Fruit fly (Drosophila melanogaster) whole organism, embryonic: Measurements from ENCODE around the gene CG15249.

Experiments used
- Aef1 ChIP-seq: fragments of 200-800 bp; sonication (Bioruptor generic); IDR thresholded peaks from 3 replicates; pipeline ENCODE4 v1.3.6; 2022; ENCODE audit warnings: missing biosample characterization, missing genetic modification characterization
- Antp ChIP-seq: fragments of 200-800 bp; sonication (Bioruptor generic); optimal IDR thresholded peaks from 3 replicates; lab custom pipeline; 2016; ENCODE audit warnings: missing biosample characterization, missing genetic modification characterization
- Atf6 ChIP-seq: fragments of 200-800 bp; sonication (Bioruptor generic); IDR thresholded peaks from 2 replicates; pipeline ENCODE4 v1.3.6; 2022; ENCODE audit warnings: missing biosample characterization, missing genetic modification characterization
- CG11504 ChIP-seq: fragments of 200-800 bp; sonication (Bioruptor generic); optimal IDR thresholded peaks from 3 replicates; lab custom pipeline; 2019; ENCODE audit warnings: missing biosample characterization, mild to moderate bottlenecking, missing genetic modification characterization, moderate library complexity
- CG12071 ChIP-seq: fragments of 200-800 bp; sonication (Bioruptor generic); optimal IDR thresholded peaks from 3 replicates; lab custom pipeline; 2018; ENCODE audit warnings: missing biosample characterization, mild to moderate bottlenecking, missing genetic modification characterization
- CG12769 ChIP-seq: fragments of 200-800 bp; sonication (Bioruptor generic); optimal IDR thresholded peaks from 2 replicates; lab custom pipeline; 2019; ENCODE audit warnings: missing biosample characterization, mild to moderate bottlenecking, missing genetic modification characterization, moderate library complexity
- CG1602 ChIP-seq: fragments of 200-800 bp; sonication (Bioruptor generic); optimal IDR thresholded peaks from 3 replicates; lab custom pipeline; 2016; ENCODE audit warnings: missing biosample characterization, missing genetic modification characterization
- CG17361 ChIP-seq: fragments of 200-800 bp; sonication (Bioruptor generic); IDR thresholded peaks from 3 replicates; pipeline ENCODE4 v1.3.6; 2022; ENCODE audit warnings: missing biosample characterization, missing genetic modification characterization
- CG17385 ChIP-seq: fragments of 200-800 bp; sonication (Bioruptor generic); optimal IDR thresholded peaks from 3 replicates; lab custom pipeline; 2018; ENCODE audit warnings: missing biosample characterization, mild to moderate bottlenecking, missing genetic modification characterization
- CG17802 ChIP-seq: fragments of 200-800 bp; sonication (Bioruptor generic); optimal IDR thresholded peaks from 2 replicates; lab custom pipeline; 2018; ENCODE audit warnings: missing biosample characterization, mild to moderate bottlenecking, missing genetic modification characterization, moderate library complexity
- CG18476 ChIP-seq: fragments of 200-800 bp; sonication (Bioruptor generic); optimal IDR thresholded peaks from 2 replicates; lab custom pipeline; 2016; ENCODE audit warnings: missing biosample characterization, mild to moderate bottlenecking, missing genetic modification characterization
- CG2875 ChIP-seq: fragments of 200-800 bp; sonication (Bioruptor generic); optimal IDR thresholded peaks from 2 replicates; lab custom pipeline; 2017; ENCODE audit warnings: missing biosample characterization, mild to moderate bottlenecking, missing genetic modification characterization, missing genetic modification reagents
- CG3065 ChIP-seq: fragments of 200-800 bp; sonication (Bioruptor generic); optimal IDR thresholded peaks from 2 replicates; lab custom pipeline; 2016; ENCODE audit warnings: missing biosample characterization, missing genetic modification characterization
- CG4707 ChIP-seq: fragments of 200-800 bp; sonication (Bioruptor generic); optimal IDR thresholded peaks from 2 replicates; lab custom pipeline; 2018; ENCODE audit warnings: missing biosample characterization, mild to moderate bottlenecking, missing genetic modification characterization, moderate library complexity
- CG6272 ChIP-seq: fragments of 200-800 bp; sonication (Bioruptor generic); IDR thresholded peaks from 2 replicates; pipeline ENCODE4 v1.3.6; 2022; ENCODE audit warnings: missing biosample characterization, missing genetic modification characterization
- CG8290 ChIP-seq, 3 experiments: fragments of 200-800 bp; sonication (Bioruptor generic); optimal IDR thresholded peaks; 2 replicates each; lab custom pipeline; 2016 to 2019; ENCODE audit warnings: missing biosample characterization in 3 of 3, missing genetic modification characterization in 3 of 3, mild to moderate bottlenecking in 2 of 3, moderate library complexity in 1 of 3
- CG9876 ChIP-seq: fragments of 200-800 bp; sonication (Bioruptor generic); optimal IDR thresholded peaks from 2 replicates; lab custom pipeline; 2016; ENCODE audit warnings: missing biosample characterization, missing genetic modification characterization
- CkIIα-i1 ChIP-seq: fragments of 200-800 bp; sonication (Bioruptor generic); IDR thresholded peaks from 2 replicates; pipeline ENCODE4 v1.3.6; 2022; ENCODE audit warnings: missing biosample characterization, missing genetic modification characterization
- D19A ChIP-seq: fragments of 200-800 bp; optimal IDR thresholded peaks from 3 replicates; lab custom pipeline; 2019; ENCODE audit warnings: missing biosample characterization, mild to moderate bottlenecking, missing genetic modification characterization, moderate library complexity
- Deaf1 ChIP-seq: fragments of 200-800 bp; optimal IDR thresholded peaks from 3 replicates; lab custom pipeline; 2019; ENCODE audit warnings: missing biosample characterization, mild to moderate bottlenecking, missing genetic modification characterization, moderate library complexity
- Ets97D ChIP-seq: fragments of 200-800 bp; sonication (Bioruptor generic); optimal IDR thresholded peaks from 3 replicates; lab custom pipeline; 2016; ENCODE audit warnings: missing biosample characterization, missing genetic modification characterization
- Fer2 ChIP-seq: fragments of 200-800 bp; sonication (Bioruptor generic); optimal IDR thresholded peaks from 2 replicates; lab custom pipeline; 2018; ENCODE audit warnings: missing biosample characterization, mild to moderate bottlenecking, missing genetic modification characterization, moderate library complexity
- GATAe ChIP-seq: fragments of 200-800 bp; sonication (Bioruptor generic); conservative IDR thresholded peaks from 2 replicates; pipeline ENCODE4 v1.3.6; 2022; ENCODE audit warnings: missing biosample characterization, missing genetic modification characterization
- Jarid2 ChIP-seq: fragments of 200-800 bp; sonication (Bioruptor generic); optimal IDR thresholded peaks from 3 replicates; lab custom pipeline; 2017; ENCODE audit warnings: mild to moderate bottlenecking, missing biosample characterization, missing genetic modification reagents, missing genetic modification characterization
- Meics ChIP-seq: fragments of 200-800 bp; sonication (Bioruptor generic); optimal IDR thresholded peaks from 2 replicates; lab custom pipeline; 2017; ENCODE audit warnings: missing biosample characterization, mild to moderate bottlenecking, missing genetic modification characterization
- Myb ChIP-seq: fragments of 200-800 bp; sonication (Bioruptor generic); optimal IDR thresholded peaks from 2 replicates; lab custom pipeline; 2016; ENCODE audit warnings: missing biosample characterization, missing genetic modification characterization
- Nf-YB ChIP-seq: fragments of 200-800 bp; sonication (Bioruptor generic); optimal IDR thresholded peaks from 3 replicates; lab custom pipeline; 2019; ENCODE audit warnings: missing biosample characterization, mild to moderate bottlenecking, missing genetic modification characterization, moderate library complexity
- Side ChIP-seq: fragments of 200-800 bp; sonication (Bioruptor generic); optimal IDR thresholded peaks from 2 replicates; lab custom pipeline; 2016; ENCODE audit warnings: missing biosample characterization, missing genetic modification characterization
- TFAM ChIP-seq: fragments of 200-800 bp; sonication (Bioruptor generic); optimal IDR thresholded peaks from 2 replicates; lab custom pipeline; 2017; ENCODE audit warnings: missing biosample characterization, missing genetic modification characterization, inconsistent platforms
- al ChIP-seq: fragments of 200-800 bp; sonication (Bioruptor generic); IDR thresholded peaks from 2 replicates; pipeline ENCODE4 v1.3.6; 2022; ENCODE audit warnings: missing biosample characterization, missing genetic modification characterization
- az2 ChIP-seq: fragments of 200-800 bp; sonication (Bioruptor generic); optimal IDR thresholded peaks from 3 replicates; lab custom pipeline; 2016; ENCODE audit warnings: missing biosample characterization, missing genetic modification characterization
- croc ChIP-seq: fragments of 200-800 bp; sonication (Bioruptor generic); conservative IDR thresholded peaks from 3 replicates; pipeline ENCODE4 v1.3.6; 2022; ENCODE audit warnings: missing biosample characterization, missing genetic modification characterization
- dan ChIP-seq: fragments of 200-800 bp; sonication (Bioruptor generic); IDR thresholded peaks from 2 replicates; pipeline ENCODE4 v1.3.6; 2022; ENCODE audit warnings: missing biosample characterization, missing genetic modification characterization
- dpn ChIP-seq, 2 experiments: fragments of 200-800 bp; sonication (Bioruptor generic); optimal IDR thresholded peaks; 3 replicates each; lab custom pipeline; 2016; ENCODE audit warnings: missing biosample characterization in 2 of 2, missing genetic modification characterization in 2 of 2
- ewg ChIP-seq: fragments of 200-800 bp; sonication (Bioruptor generic); optimal IDR thresholded peaks from 3 replicates; lab custom pipeline; 2017; ENCODE audit warnings: mild to moderate bottlenecking, missing biosample characterization, missing genetic modification reagents, missing genetic modification characterization
- exex ChIP-seq: fragments of 200-800 bp; sonication (Bioruptor generic); optimal IDR thresholded peaks from 4 replicates; lab custom pipeline; 2018; ENCODE audit warnings: missing biosample characterization, mild to moderate bottlenecking, missing genetic modification characterization, moderate library complexity
- fd96Cb ChIP-seq: fragments of 200-800 bp; sonication (Bioruptor generic); optimal IDR thresholded peaks from 2 replicates; lab custom pipeline; 2018; ENCODE audit warnings: missing biosample characterization, mild to moderate bottlenecking, missing genetic modification characterization, moderate library complexity
- h ChIP-seq: fragments of >200 bp; optimal IDR thresholded peaks from 2 replicates; lab custom pipeline; 2017
- hbn ChIP-seq: fragments of 200-800 bp; sonication (Bioruptor generic); IDR thresholded peaks from 2 replicates; pipeline ENCODE4 v1.3.6; 2022; ENCODE audit warnings: missing biosample characterization, missing genetic modification characterization; ENCODE audit not compliant: partially characterized antibody
- kah ChIP-seq: fragments of 200-800 bp; sonication (Bioruptor generic); optimal IDR thresholded peaks from 2 replicates; lab custom pipeline; 2018; ENCODE audit warnings: missing biosample characterization, mild to moderate bottlenecking, missing genetic modification characterization
- mirr ChIP-seq: fragments of 200-800 bp; sonication (Bioruptor generic); optimal IDR thresholded peaks from 3 replicates; lab custom pipeline; 2018; ENCODE audit warnings: missing biosample characterization, mild to moderate bottlenecking, missing genetic modification characterization
- pum ChIP-seq: fragments of 200-800 bp; sonication (Bioruptor generic); optimal IDR thresholded peaks from 2 replicates; lab custom pipeline; 2016; ENCODE audit warnings: missing biosample characterization, missing genetic modification characterization
- sd ChIP-seq: fragments of 200-800 bp; sonication (Bioruptor generic); optimal IDR thresholded peaks from 3 replicates; lab custom pipeline; 2018; ENCODE audit warnings: missing biosample characterization, mild to moderate bottlenecking, missing genetic modification characterization, moderate library complexity
- slp2 ChIP-seq: fragments of 200-800 bp; sonication (Bioruptor generic); optimal IDR thresholded peaks from 2 replicates; lab custom pipeline; 2016; ENCODE audit warnings: missing biosample characterization, missing genetic modification characterization
- ssp ChIP-seq: fragments of 200-800 bp; sonication (Bioruptor generic); IDR thresholded peaks from 2 replicates; pipeline ENCODE4 v1.3.6; 2022; ENCODE audit warnings: missing biosample characterization, missing genetic modification characterization
- sug ChIP-seq: fragments of 200-800 bp; optimal IDR thresholded peaks from 2 replicates; lab custom pipeline; 2019; ENCODE audit warnings: missing biosample characterization, mild to moderate bottlenecking, missing genetic modification characterization, moderate library complexity
- tio ChIP-seq: fragments of 200-800 bp; sonication (Bioruptor generic); optimal IDR thresholded peaks from 2 replicates; lab custom pipeline; 2017; ENCODE audit warnings: missing biosample characterization, missing genetic modification characterization, inconsistent platforms
- ttk ChIP-seq: fragments of 200-800 bp; sonication (Bioruptor generic); IDR thresholded peaks from 2 replicates; pipeline ENCODE4 v2.1.2; 2022; ENCODE audit warnings: missing biosample characterization, missing genetic modification characterization
- vnd ChIP-seq: fragments of 200-800 bp; sonication (Bioruptor generic); IDR thresholded peaks from 3 replicates; pipeline ENCODE4 v1.3.6; 2022; ENCODE audit warnings: missing biosample characterization, missing genetic modification characterization; ENCODE audit not compliant: partially characterized antibody
- z ChIP-seq: fragments of 200-800 bp; sonication (Bioruptor generic); IDR thresholded peaks from 3 replicates; pipeline ENCODE4 v1.3.6; 2022; ENCODE audit warnings: missing biosample characterization, missing genetic modification characterization

The CG15249 gene

DNA sequence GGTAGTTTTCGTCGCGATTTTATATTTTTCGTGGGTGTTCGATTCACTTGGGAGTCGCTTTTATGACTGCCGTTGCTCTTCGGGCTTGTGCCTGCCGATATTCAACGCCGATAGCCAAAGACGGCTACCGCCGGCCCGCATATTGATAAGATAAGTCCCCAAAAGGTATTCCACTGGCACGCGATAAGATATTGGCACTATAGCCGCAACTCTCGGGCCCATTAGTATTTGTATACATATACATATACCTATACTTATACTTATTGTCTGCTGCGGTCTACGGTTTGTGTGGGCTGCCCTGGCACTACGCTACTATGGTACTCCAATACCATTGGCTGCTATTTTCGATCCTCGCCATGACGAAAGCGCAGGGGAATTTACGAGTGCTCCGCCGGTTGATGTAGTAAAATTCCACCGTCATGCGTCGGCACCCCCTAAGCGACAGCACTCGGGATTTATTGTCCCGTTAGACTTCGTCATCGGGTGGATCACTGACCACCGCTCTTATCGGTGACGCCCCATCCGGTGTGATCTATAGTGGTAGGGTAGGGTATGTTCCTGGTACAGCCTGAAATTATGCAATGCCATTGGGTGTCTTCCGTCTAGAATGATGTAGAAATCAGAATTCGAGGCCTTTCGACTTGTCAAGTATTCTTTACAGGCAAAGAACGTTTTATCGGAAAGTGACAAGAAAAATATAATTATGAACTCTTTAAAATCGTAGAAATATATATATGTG lies 30.7 kb downstream of the CG15249 start, which contains the start of gene CG45060 (continued):
- no peak for TF ChIP-seq slp2
- no peak for TF ChIP-seq vnd (GFP tag; lab: Robert Waterston, UW)
- TF ChIP-seq CG9876 (GFP tag; lab: Kevin White, UChicago), result no peak
- no peak for TF ChIP-seq CG17802 (tag; lab: Kevin White, UChicago)
- no peak for TF ChIP-seq TFAM (GFP tag; lab: Kevin White, UChicago)
- TF ChIP-seq sug (tag; lab: Kevin White, UChicago), result peak; percentile 95
- peak; percentile 47 for TF ChIP-seq D19A (tag; lab: Kevin White, UChicago)
- TF ChIP-seq ssp (GFP tag; lab: Robert Waterston, UW), result no peak
- no peak for TF ChIP-seq hbn (GFP tag; lab: Robert Waterston, UW)
- peak; percentile 99 for TF ChIP-seq sd (tag; lab: Kevin White, UChicago)
- no peak for TF ChIP-seq Atf6 (GFP tag; lab: Robert Waterston, UW)
- TF ChIP-seq Fer2, result no peak
- peak; percentile 85 for TF ChIP-seq Deaf1 (tag; lab: Kevin White, UChicago)
- TF ChIP-seq dpn (GFP tag; optimal IDR thresholded peaks at IDR 0.05; lab: Kevin White, UChicago), result no peak
- no peak for TF ChIP-seq CG11504 (tag; lab: Kevin White, UChicago)
- no peak for TF ChIP-seq CG8290 (GFP tag; optimal IDR thresholded peaks at IDR 0.05; lab: Kevin White, UChicago)
- peak in 1 of 2 experiments; percentile 33 for TF ChIP-seq CG8290 (tag; optimal IDR thresholded peaks at IDR 0.05; lab: Kevin White, UChicago)
- peak; percentile 82 for TF ChIP-seq Nf-YB (GFP tag; lab: Kevin White, UChicago)
- no peak for TF ChIP-seq fd96Cb (tag; lab: Kevin White, UChicago)
- TF ChIP-seq ttk (GFP tag; lab: Robert Waterston, UW), result peak; percentile 11; the same call in 1 of the 2 replicates
- no peak for TF ChIP-seq kah (GFP tag; lab: Kevin White, UChicago)
- no peak for TF ChIP-seq Jarid2
- TF ChIP-seq Side (GFP tag; lab: Kevin White, UChicago), result no peak
- peak; percentile 38 for TF ChIP-seq mirr (GFP tag; lab: Kevin White, UChicago)
- no peak for TF ChIP-seq pum (GFP tag; lab: Kevin White, UChicago)
- no peak for TF ChIP-seq Aef1
- TF ChIP-seq CG17385, result no peak
- TF ChIP-seq al (GFP tag; lab: Robert Waterston, UW), result no peak
- TF ChIP-seq az2, result no peak
- TF ChIP-seq CG12071 (GFP tag; lab: Kevin White, UChicago), result peak; percentile 24
- no peak for TF ChIP-seq CG18476
- TF ChIP-seq CG4707 (GFP tag; lab: Kevin White, UChicago), result no peak
- TF ChIP-seq exex (tag; lab: Kevin White, UChicago), result peak; percentile 68
- TF ChIP-seq CG1602 (GFP tag; lab: Kevin White, UChicago), result no peak
- no peak for TF ChIP-seq z (GFP tag; lab: Robert Waterston, UW)
- TF ChIP-seq CG6272 (GFP tag; lab: Robert Waterston, UW), result no peak
- no peak for TF ChIP-seq Myb (GFP tag; lab: Kevin White, UChicago)
- TF ChIP-seq GATAe (GFP tag; lab: Robert Waterston, UW), result peak; percentile 91
- TF ChIP-seq CG17361 (GFP tag; lab: Robert Waterston, UW), result no peak
- TF ChIP-seq CG12769 (tag; lab: Kevin White, UChicago), result peak; percentile 85
- no peak for TF ChIP-seq ewg (GFP tag; lab: Kevin White, UChicago)
- TF ChIP-seq Antp, result no peak
- TF ChIP-seq h (lab: Kevin White, UChicago), result no peak
- no peak for TF ChIP-seq CG2875 (GFP tag; lab: Kevin White, UChicago)
- TF ChIP-seq tio, result no peak
- TF ChIP-seq dan, result no peak
- TF ChIP-seq croc (GFP tag; lab: Robert Waterston, UW), result no peak
- TF ChIP-seq CkIIα-i1 (GFP tag; lab: Robert Waterston, UW), result no peak
- TF ChIP-seq CG3065, result no peak
- TF ChIP-seq Meics, result no peak
- peak; percentile 26 for TF ChIP-seq Ets97D (GFP tag; lab: Kevin White, UChicago)
